Worm (Caenorhabditis elegans) whole organism, young adult: ENCODE measurements around the gene egl-10.

Experiments
- B0035.1 ChIP-seq: sonication (generic microtip); optimal IDR thresholded peaks from 2 replicates; lab custom pipeline; 2016; ENCODE audit warnings: missing genetic modification characterization, mild to moderate bottlenecking, missing compliant biosample characterization, missing genotype, missing genetic modification reagents
- C17E4.6 ChIP-seq: fragments of 200-800 bp; sonication (Bioruptor generic); IDR thresholded peaks from 2 replicates; pipeline ENCODE4 v1.3.6; 2022; ENCODE audit warnings: missing genetic modification reagents, missing genetic modification characterization, missing compliant biosample characterization
- F52B5.7 ChIP-seq: sonication (generic microtip); optimal IDR thresholded peaks from 2 replicates; lab custom pipeline; 2016; ENCODE audit warnings: mild to moderate bottlenecking, missing genetic modification characterization, missing compliant biosample characterization
- F57A8.1 ChIP-seq: fragments of 200-800 bp; sonication (Bioruptor generic); optimal IDR thresholded peaks from 2 replicates; lab custom pipeline; 2018; ENCODE audit warnings: mild to moderate bottlenecking, missing genetic modification characterization, moderate library complexity, missing compliant biosample characterization
- T26A5.8 ChIP-seq: sonication (generic microtip); optimal IDR thresholded peaks from 2 replicates; lab custom pipeline; 2016; ENCODE audit warnings: missing genetic modification characterization, missing compliant biosample characterization
- Y53G8AR.9 ChIP-seq: fragments of 200-800 bp; sonication (Bioruptor generic); conservative IDR thresholded peaks from 2 replicates; pipeline ENCODE4 v1.3.6; 2022; ENCODE audit warnings: missing genetic modification reagents, missing genetic modification characterization, missing compliant biosample characterization
- Y56A3A.18 ChIP-seq: fragments of 200-800 bp; sonication (Bioruptor generic); IDR thresholded peaks from 2 replicates; pipeline ENCODE4 v1.3.6; 2022; ENCODE audit warnings: missing genetic modification reagents, missing genetic modification characterization, missing compliant biosample characterization
- aptf-3 ChIP-seq: fragments of 200-800 bp; sonication (Bioruptor generic); IDR thresholded peaks from 2 replicates; pipeline ENCODE4 v1.3.6; 2022; ENCODE audit warnings: missing genetic modification characterization, missing compliant biosample characterization
- bed-2 ChIP-seq: fragments of 200-800 bp; sonication (Bioruptor generic); IDR thresholded peaks from 2 replicates; pipeline ENCODE4 v1.3.6; 2022; ENCODE audit warnings: missing genetic modification reagents, missing genetic modification characterization, missing compliant biosample characterization
- cebp-1 ChIP-seq, 2 experiments: fragments of 200-800 bp in 1 of 2; sonication (Bioruptor generic) in 1 of 2; sonication (generic microtip) in 1 of 2; IDR thresholded peaks in 1 of 2; optimal IDR thresholded peaks in 1 of 2; 2 replicates each; pipeline versions ENCODE4 v1.3.6 to Lab custom; 2017 to 2022; ENCODE audit warnings: missing compliant biosample characterization in 2 of 2, missing genetic modification characterization in 2 of 2, mild to moderate bottlenecking in 1 of 2, missing genetic modification reagents in 1 of 2, moderate library complexity in 1 of 2
- cebp-2 ChIP-seq: fragments of 200-800 bp; sonication (Bioruptor generic); IDR thresholded peaks from 2 replicates; pipeline ENCODE4 v1.3.6; 2022; ENCODE audit warnings: missing genetic modification characterization, missing compliant biosample characterization
- ceh-27 ChIP-seq: fragments of 200-800 bp; sonication (Bioruptor generic); optimal IDR thresholded peaks from 2 replicates; lab custom pipeline; 2018; ENCODE audit warnings: mild to moderate bottlenecking, missing genetic modification characterization, moderate library complexity, missing compliant biosample characterization
- ceh-40 ChIP-seq: fragments of 200-800 bp; sonication (Bioruptor generic); IDR thresholded peaks from 2 replicates; pipeline ENCODE4 v1.3.6; 2022; ENCODE audit warnings: missing genetic modification characterization, missing compliant biosample characterization
- die-1 ChIP-seq: sonication (generic microtip); optimal IDR thresholded peaks from 2 replicates; lab custom pipeline; 2016; ENCODE audit warnings: missing genotype, mild to moderate bottlenecking, missing genetic modification characterization, missing compliant biosample characterization
- dox-1 ChIP-seq: fragments of 200-800 bp; sonication (Bioruptor generic); IDR thresholded peaks from 2 replicates; pipeline ENCODE4 v1.3.6; 2022; ENCODE audit warnings: missing genetic modification reagents, missing genetic modification characterization, missing compliant biosample characterization
- egl-44 ChIP-seq: fragments of 200-800 bp; sonication (Bioruptor generic); IDR thresholded peaks from 2 replicates; pipeline ENCODE4 v1.3.6; 2022; ENCODE audit warnings: missing genetic modification reagents, missing genetic modification characterization, missing compliant biosample characterization
- hlh-12 ChIP-seq: sonication (generic microtip); optimal IDR thresholded peaks from 2 replicates; lab custom pipeline; 2016; ENCODE audit warnings: missing genetic modification characterization, missing compliant biosample characterization
- hmg-20 ChIP-seq: fragments of 200-800 bp; sonication (Bioruptor generic); IDR thresholded peaks from 2 replicates; pipeline ENCODE4 v1.3.6; 2022; ENCODE audit warnings: missing genetic modification reagents, missing genetic modification characterization, missing compliant biosample characterization
- lir-1 ChIP-seq: fragments of 200-800 bp; sonication (Bioruptor generic); conservative IDR thresholded peaks from 2 replicates; pipeline ENCODE4 v1.3.6; 2022; ENCODE audit warnings: missing genetic modification reagents, missing genetic modification characterization, missing compliant biosample characterization
- madf-10 ChIP-seq: sonication (generic microtip); optimal IDR thresholded peaks from 2 replicates; lab custom pipeline; 2016; ENCODE audit warnings: mild to moderate bottlenecking, missing genetic modification characterization, missing compliant biosample characterization
- madf-6 ChIP-seq: fragments of 200-800 bp; sonication (Bioruptor generic); IDR thresholded peaks from 2 replicates; pipeline ENCODE4 v1.3.6; 2022; ENCODE audit warnings: missing genetic modification reagents, missing genetic modification characterization, missing compliant biosample characterization
- madf-8 ChIP-seq: fragments of 200-800 bp; sonication (Bioruptor generic); conservative IDR thresholded peaks from 2 replicates; pipeline ENCODE4 v1.3.6; 2022; ENCODE audit warnings: missing genetic modification reagents, missing genetic modification characterization, missing compliant biosample characterization
- mel-28 ChIP-seq: sonication (generic microtip); optimal IDR thresholded peaks from 2 replicates; lab custom pipeline; 2016; ENCODE audit warnings: borderline replicate concordance, mild to moderate bottlenecking, missing genetic modification characterization, missing compliant biosample characterization
- mxl-1 ChIP-seq: sonication (generic microtip); optimal IDR thresholded peaks from 2 replicates; lab custom pipeline; 2016; ENCODE audit warnings: missing genetic modification characterization, missing compliant biosample characterization
- nfyb-1 ChIP-seq: fragments of 200-800 bp; sonication (Bioruptor generic); IDR thresholded peaks from 2 replicates; pipeline ENCODE4 v1.3.6; 2022; ENCODE audit warnings: missing genetic modification reagents, missing genetic modification characterization, missing compliant biosample characterization
- nhr-120 ChIP-seq: fragments of 200-800 bp; sonication (Bioruptor generic); IDR thresholded peaks from 2 replicates; pipeline ENCODE4 v1.3.6; 2022; ENCODE audit warnings: missing genetic modification characterization, missing compliant biosample characterization
- pbrm-1 ChIP-seq: fragments of 200-800 bp; sonication (Bioruptor generic); IDR thresholded peaks from 2 replicates; pipeline ENCODE4 v1.3.6; 2022; ENCODE audit warnings: missing genetic modification reagents, missing genetic modification characterization, missing compliant biosample characterization
- rpc-1 ChIP-seq, 2 experiments: fragments of 150-350 bp in 1 of 2; sonication (generic microtip) in 1 of 2; optimal IDR thresholded peaks; 2 replicates each; lab custom pipeline; 2014 to 2018; ENCODE audit warnings: missing biosample characterization in 1 of 2, missing genetic modification characterization in 1 of 2, missing genetic modification reagents in 1 of 2, missing genotype in 1 of 2
- snpc-1.1 ChIP-seq: sonication (generic microtip); optimal IDR thresholded peaks from 2 replicates; lab custom pipeline; 2017; ENCODE audit warnings: missing genetic modification characterization, mild to moderate bottlenecking, missing compliant biosample characterization, antibody characterized with exemption, moderate library complexity, missing genotype, missing genetic modification reagents; ENCODE audit not compliant: insufficient read depth
- tbx-9 ChIP-seq: sonication (generic microtip); optimal IDR thresholded peaks from 2 replicates; lab custom pipeline; 2016; ENCODE audit warnings: borderline replicate concordance, missing genetic modification characterization, inconsistent platforms, missing compliant biosample characterization
- tlf-1 ChIP-seq: fragments of 200-800 bp; sonication (Bioruptor generic); optimal IDR thresholded peaks from 2 replicates; lab custom pipeline; 2018; ENCODE audit warnings: mild to moderate bottlenecking, missing genetic modification characterization, missing compliant biosample characterization
- unc-130 ChIP-seq: sonication (generic microtip); optimal IDR thresholded peaks from 2 replicates; lab custom pipeline; 2016; ENCODE audit warnings: missing genetic modification reagents, missing genetic modification characterization, missing compliant biosample characterization
- xnd-1 ChIP-seq: sonication (generic microtip); optimal IDR thresholded peaks from 2 replicates; lab custom pipeline; 2016; ENCODE audit warnings: missing genotype, missing genetic modification reagents, missing genetic modification characterization, missing compliant biosample characterization
- zfh-2 ChIP-seq: fragments of 200-800 bp; sonication (Bioruptor generic); conservative IDR thresholded peaks from 2 replicates; pipeline ENCODE4 v1.3.6; 2022; ENCODE audit warnings: missing genetic modification reagents, missing genetic modification characterization, missing compliant biosample characterization
- ztf-18 ChIP-seq: sonication (generic microtip); optimal IDR thresholded peaks from 2 replicates; lab custom pipeline; 2016; ENCODE audit warnings: missing genotype, mild to moderate bottlenecking, missing genetic modification characterization, missing compliant biosample characterization
- ztf-22 ChIP-seq: fragments of 200-800 bp; sonication (Bioruptor generic); optimal IDR thresholded peaks from 2 replicates; lab custom pipeline; 2018; ENCODE audit warnings: mild to moderate bottlenecking, missing genetic modification characterization, moderate library complexity, missing compliant biosample characterization
- ztf-3 ChIP-seq: fragments of 200-800 bp; sonication (Bioruptor generic); optimal IDR thresholded peaks from 2 replicates; lab custom pipeline; 2018; ENCODE audit warnings: mild to moderate bottlenecking, missing genetic modification characterization, missing compliant biosample characterization
- ztf-6 ChIP-seq: fragments of 200-800 bp; sonication (Bioruptor generic); IDR thresholded peaks from 2 replicates; pipeline ENCODE4 v1.3.6; 2022; ENCODE audit warnings: missing genetic modification reagents, missing genetic modification characterization, missing compliant biosample characterization

The egl-10 gene

ce11 chrV:12433717-12434116, 29.1 kb downstream of the egl-10 start, which contains the start of gene srh-25:
TSS of gene srh-25 (minus strand) at chrV:12433817.
- no peak for TF ChIP-seq tlf-1 (GFP tag; lab: Kevin White, UChicago)
- no peak for TF ChIP-seq Y53G8AR.9
- TF ChIP-seq F52B5.7 (tag; lab: Kevin White, UChicago), result no peak
- TF ChIP-seq egl-44, result no peak
- TF ChIP-seq mxl-1, result no peak
- TF ChIP-seq hmg-20 (GFP tag; lab: Robert Waterston, UW), result no peak
- no peak for TF ChIP-seq nhr-120 (GFP tag; lab: Robert Waterston, UW)
- TF ChIP-seq T26A5.8, result no peak
- TF ChIP-seq ztf-3 (GFP tag; lab: Kevin White, UChicago), result no peak
- TF ChIP-seq madf-10, result no peak
- TF ChIP-seq C17E4.6 (GFP tag; lab: Robert Waterston, UW), result no peak
- no peak for TF ChIP-seq madf-6 (GFP tag; lab: Robert Waterston, UW)
- no peak for TF ChIP-seq aptf-3 (GFP tag; lab: Robert Waterston, UW)

ce11 chrV:12433105-12433504, 29.7 kb downstream of the egl-10 start:
- TF ChIP-seq madf-10, result no peak
- no peak for TF ChIP-seq tbx-9 (tag; lab: Kevin White, UChicago)
- TF ChIP-seq hlh-12, result no peak
- no peak for TF ChIP-seq dox-1 (GFP tag; lab: Robert Waterston, UW)
- TF ChIP-seq cebp-2 (GFP tag; lab: Robert Waterston, UW), result no peak
- no peak for TF ChIP-seq bed-2 (GFP tag; lab: Robert Waterston, UW)
- TF ChIP-seq cebp-1 (GFP tag; IDR thresholded peaks at IDR 0.05; lab: Robert Waterston, UW), result no peak
- TF ChIP-seq cebp-1 (tag; optimal IDR thresholded peaks at IDR 0.05; lab: Kevin White, UChicago), result no peak
- TF ChIP-seq Y53G8AR.9, result no peak
- TF ChIP-seq aptf-3 (GFP tag; lab: Robert Waterston, UW), result no peak
- TF ChIP-seq Y56A3A.18 (GFP tag; lab: Robert Waterston, UW), result no peak

ce11 chrV:12432111-12432510, 30.7 kb downstream of the egl-10 start, which contains the start of gene C54D10.13:
TSS of gene C54D10.13 (minus strand) at chrV:12432289.
- TF ChIP-seq Y53G8AR.9, result no peak
- TF ChIP-seq F57A8.1 (GFP tag; lab: Kevin White, UChicago), result no peak
- no peak for TF ChIP-seq snpc-1.1
- no peak for TF ChIP-seq ceh-27 (GFP tag; lab: Kevin White, UChicago)
- TF ChIP-seq xnd-1 (tag; lab: Kevin White, UChicago), result no peak
- TF ChIP-seq tlf-1 (GFP tag; lab: Kevin White, UChicago), result no peak
- no peak for TF ChIP-seq lir-1 (GFP tag; lab: Robert Waterston, UW)
- TF ChIP-seq rpc-1 (optimal IDR thresholded peaks at IDR 0.05; lab: Kevin White, UChicago), result no peak
- no peak for TF ChIP-seq rpc-1 (tag; optimal IDR thresholded peaks at IDR 0.05; lab: Kevin White, UChicago)
- TF ChIP-seq ztf-6 (GFP tag; lab: Robert Waterston, UW), result no peak
- TF ChIP-seq nfyb-1 (GFP tag; lab: Robert Waterston, UW), result no peak
- TF ChIP-seq B0035.1 (tag; lab: Kevin White, UChicago), result no peak
- no peak for TF ChIP-seq madf-8 (GFP tag; lab: Robert Waterston, UW)
- TF ChIP-seq nhr-120 (GFP tag; lab: Robert Waterston, UW), result no peak
- no peak for TF ChIP-seq unc-130 (GFP tag; lab: Kevin White, UChicago)
- TF ChIP-seq hlh-12, result no peak

DNA sequence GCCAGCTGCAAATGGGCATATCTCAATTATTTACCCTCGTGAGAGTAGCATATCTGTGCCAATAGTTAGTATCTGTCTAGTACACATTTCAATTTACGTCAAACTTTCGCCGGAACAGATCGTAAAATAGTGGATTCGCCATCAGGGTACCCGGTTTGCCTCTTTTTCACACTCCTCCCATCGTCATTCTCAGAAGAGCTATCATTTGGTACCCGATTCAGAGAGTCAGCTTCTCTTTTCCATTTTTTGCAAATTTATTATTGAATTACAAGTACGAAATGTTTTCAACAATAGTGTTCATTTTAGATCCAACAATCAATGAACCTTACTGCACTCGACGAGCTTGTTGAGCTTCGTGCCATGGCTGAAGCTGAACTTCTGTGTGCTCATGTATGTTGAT, 33.8 kb downstream of the egl-10 start, which contains the start of gene C54D10.5:
Gene C54D10.5, plus strand, starts transcription at position 301 of the 400 bp plus-strand sequence.
- TF ChIP-seq ztf-22 (GFP tag; lab: Kevin White, UChicago), result no peak
- no peak for TF ChIP-seq die-1 (tag; lab: Kevin White, UChicago)
- no peak for TF ChIP-seq mel-28
- TF ChIP-seq ceh-40, result no peak
- TF ChIP-seq ztf-18 (tag; lab: Kevin White, UChicago), result no peak
- no peak for TF ChIP-seq pbrm-1 (GFP tag; lab: Robert Waterston, UW)
- no peak for TF ChIP-seq zfh-2
- no peak for TF ChIP-seq F57A8.1 (GFP tag; lab: Kevin White, UChicago)
- no peak for TF ChIP-seq B0035.1 (tag; lab: Kevin White, UChicago)
